Fruit fly (Drosophila melanogaster) whole organism, adult: Measurements from ENCODE around the gene lwr.

ENCODE experiments used
- CG12768 ChIP-seq: fragments of 200-800 bp; sonication (Bioruptor generic); optimal IDR thresholded peaks from 2 replicates; lab custom pipeline; 2017; ENCODE audit warnings: missing biosample characterization, missing genetic modification characterization, mild to moderate bottlenecking, moderate library complexity, missing genetic modification reagents
- CG7045 ChIP-seq: fragments of 200-800 bp; sonication (Bioruptor generic); optimal IDR thresholded peaks from 2 replicates; lab custom pipeline; 2017; ENCODE audit warnings: missing biosample characterization, mild to moderate bottlenecking, missing genetic modification characterization
- bab1 ChIP-seq: fragments of 200-800 bp; sonication (Bioruptor generic); optimal IDR thresholded peaks from 3 replicates; lab custom pipeline; 2019; ENCODE audit warnings: missing biosample characterization, mild to moderate bottlenecking, missing genetic modification characterization, moderate library complexity
- cic ChIP-seq: fragments of 200-800 bp; sonication (Bioruptor generic); optimal IDR thresholded peaks from 2 replicates; lab custom pipeline; 2017; ENCODE audit warnings: missing biosample characterization, mild to moderate bottlenecking, missing genetic modification characterization, moderate library complexity

DNA sequence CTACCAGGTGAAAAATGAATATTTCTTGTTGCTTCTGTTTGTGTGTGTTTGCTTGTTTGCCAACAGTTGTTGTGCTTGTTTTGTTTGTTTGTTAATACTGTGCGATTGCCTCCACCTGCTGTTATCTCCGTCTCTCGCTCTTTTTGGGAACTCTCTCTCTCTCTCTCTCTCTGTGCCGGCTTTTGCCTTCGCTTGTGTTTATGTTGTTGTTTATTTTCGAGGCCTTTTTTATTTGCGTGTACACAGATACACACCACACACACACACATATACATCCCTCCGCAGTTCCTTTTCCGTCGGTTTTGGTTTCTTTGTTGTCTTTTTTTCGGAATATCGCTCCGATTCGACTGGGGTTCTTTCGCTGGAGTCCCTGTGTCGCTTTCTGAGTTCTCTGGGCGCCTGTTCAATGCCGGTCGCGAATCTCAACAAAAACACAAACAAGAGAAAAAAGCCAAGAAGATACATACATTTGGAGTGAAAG lies 31.8 kb downstream of the lwr start:
- no peak for TF ChIP-seq CG12768
- TF ChIP-seq cic = no peak
- TF ChIP-seq bab1 = no peak
- TF ChIP-seq CG7045 = no peak
